Worm (Caenorhabditis elegans): ENCODE measurements around the gene F23B2.10.

F23B2.10 gene

ce11 chrIV:9146819-9147518 is 7.2 kb downstream of the F23B2.10 start, which contains the start of the genes rpb-12 and aly-2:
Gene rpb-12, minus strand, starts transcription at chrIV:9146869.
Gene aly-2, plus strand, starts transcription at chrIV:9147468.
- TF ChIP-seq elt-4 (tag; optimal IDR thresholded peaks at IDR 0.05): no peak
- no peak for TF ChIP-seq tbx-7 (tag; optimal IDR thresholded peaks at IDR 0.05)
- no peak for TF ChIP-seq unc-55 (GFP tag; optimal IDR thresholded peaks at IDR 0.05)
- TF ChIP-seq npax-4 (tag; optimal IDR thresholded peaks at IDR 0.05): no peak
- TF ChIP-seq pax-1 (tag; optimal IDR thresholded peaks at IDR 0.05): no peak
- no peak for TF ChIP-seq Y22D7AL.16 (tag; optimal IDR thresholded peaks at IDR 0.05)
- TF ChIP-seq syd-9 (tag; optimal IDR thresholded peaks at IDR 0.05): no peak
- peak; percentile 35 for TF ChIP-seq tbx-2 (tag; optimal IDR thresholded peaks at IDR 0.05)
- peak; percentile 40 for TF ChIP-seq elt-2 (tag; optimal IDR thresholded peaks at IDR 0.05)
- TF ChIP-seq ref-2 (tag; optimal IDR thresholded peaks at IDR 0.05): no peak

- no peak for TF ChIP-seq tbx-2 (tag; optimal IDR thresholded peaks at IDR 0.05)
- no peak for TF ChIP-seq ceh-6 (GFP tag; optimal IDR thresholded peaks at IDR 0.05)
- no peak for TF ChIP-seq ceh-22 (tag; optimal IDR thresholded peaks at IDR 0.05)
- no peak for TF ChIP-seq pros-1 (tag; optimal IDR thresholded peaks at IDR 0.05)
- TF ChIP-seq sox-2 (GFP tag; IDR thresholded peaks at IDR 0.05): no peak
- no peak for TF ChIP-seq elt-2 (tag; optimal IDR thresholded peaks at IDR 0.05)
- TF ChIP-seq lim-6 (tag; optimal IDR thresholded peaks at IDR 0.05): no peak
- no peak for TF ChIP-seq ceh-31 (tag; optimal IDR thresholded peaks at IDR 0.05)
- TF ChIP-seq nfya-1 (tag; optimal IDR thresholded peaks at IDR 0.05): no peak
- TF ChIP-seq pha-2 (tag; optimal IDR thresholded peaks at IDR 0.05): no peak
- no peak for TF ChIP-seq ceh-30 (tag; optimal IDR thresholded peaks at IDR 0.05)
- no peak for TF ChIP-seq ceh-45 (GFP tag; IDR thresholded peaks at IDR 0.05)
Observed at ce11 chrIV:9146111-9146510, 8.1 kb downstream of the F23B2.10 start, which contains the start of gene daf-10. Gene daf-10, minus strand, starts transcription at chrIV:9146211.

ce11 chrIV:9144405-9144804 is 9.8 kb downstream of the F23B2.10 start, which contains the start of gene flp-1:
Gene flp-1, plus strand, starts transcription at chrIV:9144705.
- TF ChIP-seq eyg-1 (tag; optimal IDR thresholded peaks at IDR 0.05): no peak
- no peak for TF ChIP-seq gmeb-2 (tag; optimal IDR thresholded peaks at IDR 0.05)
- no peak for TF ChIP-seq hlh-6 (tag; optimal IDR thresholded peaks at IDR 0.05)
- TF ChIP-seq dve-1 (tag; optimal IDR thresholded peaks at IDR 0.05): no peak
- TF ChIP-seq unc-42 (tag; optimal IDR thresholded peaks at IDR 0.05): peak; percentile 29
- TF ChIP-seq pha-2 (tag; optimal IDR thresholded peaks at IDR 0.05): no peak
- no peak for TF ChIP-seq pha-4 (tag; optimal IDR thresholded peaks at IDR 0.05)
- TF ChIP-seq hlh-30 (tag; optimal IDR thresholded peaks at IDR 0.05; ENCODE audit: insufficient read depth): no peak

- TF ChIP-seq odd-2 (tag; optimal IDR thresholded peaks at IDR 0.05) (no peak), hlh-8 (tag; optimal IDR thresholded peaks at IDR 0.05) (no peak), madf-2 (tag; optimal IDR thresholded peaks at IDR 0.05) (no peak), gmeb-2 (tag; optimal IDR thresholded peaks at IDR 0.05) (no peak), hlh-15 (tag; optimal IDR thresholded peaks at IDR 0.05) (no peak), ahr-1 (tag; optimal IDR thresholded peaks at IDR 0.05) (no peak), C08G9.2 (tag; optimal IDR thresholded peaks at IDR 0.05) (no peak)
Observed at ce11 chrIV:9140172-9140805, 13.9 kb downstream of the F23B2.10 start.

ce11 chrIV:9135377-9135776 is 18.8 kb downstream of the F23B2.10 start, which contains the start of gene delm-1:
Gene delm-1, minus strand, starts transcription at chrIV:9135477.
- TF ChIP-seq ceh-22 (tag; optimal IDR thresholded peaks at IDR 0.05): no peak
- TF ChIP-seq C38D4.7 (GFP tag; optimal IDR thresholded peaks at IDR 0.05): no peak
- TF ChIP-seq ahr-1 (tag; optimal IDR thresholded peaks at IDR 0.05): no peak
- no peak for TF ChIP-seq pha-4 (tag; optimal IDR thresholded peaks at IDR 0.05)
- TF ChIP-seq hlh-30 (tag; optimal IDR thresholded peaks at IDR 0.05; ENCODE audit: insufficient read depth): no peak
- no peak for TF ChIP-seq unc-55 (GFP tag; optimal IDR thresholded peaks at IDR 0.05)
- no peak for TF ChIP-seq ceh-48 (tag; optimal IDR thresholded peaks at IDR 0.05)
- no peak for TF ChIP-seq ceh-45 (GFP tag; IDR thresholded peaks at IDR 0.05)
- no peak for TF ChIP-seq ceh-30 (tag; optimal IDR thresholded peaks at IDR 0.05)
- TF ChIP-seq ceh-19 (GFP tag; optimal IDR thresholded peaks at IDR 0.05): no peak
- no peak for TF ChIP-seq ceh-6 (GFP tag; optimal IDR thresholded peaks at IDR 0.05)
- TF ChIP-seq fax-1 (tag; optimal IDR thresholded peaks at IDR 0.05): no peak
- no peak for TF ChIP-seq nfya-1 (tag; optimal IDR thresholded peaks at IDR 0.05)
- no peak for TF ChIP-seq hlh-6 (tag; optimal IDR thresholded peaks at IDR 0.05)
- TF ChIP-seq sdc-2 (tag; optimal IDR thresholded peaks at IDR 0.05): no peak

Measured in whole organism, late embryonic.